Worm (Caenorhabditis elegans) whole organism, late embryonic: Measurements from ENCODE around the gene dpr-1.

ENCODE experiments used
- F13H6.1 ChIP-seq: sonication (generic microtip); optimal IDR thresholded peaks from 2 replicates; lab custom pipeline; 2016; ENCODE audit warnings: missing genetic modification characterization, missing compliant biosample characterization
- K02D7.2 ChIP-seq: sonication (generic microtip); optimal IDR thresholded peaks from 2 replicates; lab custom pipeline; 2017; ENCODE audit warnings: mild to moderate bottlenecking, missing genetic modification characterization, missing compliant biosample characterization
- T23F11.4 ChIP-seq: fragments of 200-800 bp; sonication (Bioruptor generic); optimal IDR thresholded peaks from 2 replicates; lab custom pipeline; 2018; ENCODE audit warnings: mild to moderate bottlenecking, missing genetic modification characterization, missing compliant biosample characterization
- Y22D7AL.16 ChIP-seq: sonication (generic microtip); optimal IDR thresholded peaks from 2 replicates; lab custom pipeline; 2016; ENCODE audit warnings: missing genetic modification characterization, missing compliant biosample characterization
- ahr-1 ChIP-seq: sonication (generic microtip); optimal IDR thresholded peaks from 2 replicates; lab custom pipeline; 2016; ENCODE audit warnings: missing genetic modification characterization, missing compliant biosample characterization
- ceh-2 ChIP-seq: sonication (generic microtip); optimal IDR thresholded peaks from 2 replicates; lab custom pipeline; 2016; ENCODE audit warnings: missing genotype, missing genetic modification characterization, missing compliant biosample characterization
- ceh-22 ChIP-seq: sonication (generic microtip); optimal IDR thresholded peaks from 2 replicates; lab custom pipeline; 2017; ENCODE audit warnings: missing biosample characterization, missing genetic modification characterization
- ceh-30 ChIP-seq: fragments of 150-350 bp; optimal IDR thresholded peaks from 2 replicates; lab custom pipeline; 2014; ENCODE audit warnings: missing biosample characterization, missing genetic modification characterization
- ceh-34 ChIP-seq: sonication (generic microtip); optimal IDR thresholded peaks from 2 replicates; lab custom pipeline; 2016; ENCODE audit warnings: mild to moderate bottlenecking, missing genetic modification characterization, missing compliant biosample characterization
- ceh-48 ChIP-seq: sonication (generic microtip); optimal IDR thresholded peaks from 2 replicates; lab custom pipeline; 2016; ENCODE audit warnings: missing genetic modification characterization, inconsistent platforms, missing compliant biosample characterization
- dve-1 ChIP-seq: sonication (generic microtip); optimal IDR thresholded peaks from 2 replicates; lab custom pipeline; 2017; ENCODE audit warnings: antibody characterized with exemption, mild to moderate bottlenecking, missing genetic modification characterization, missing compliant biosample characterization
- elt-2 ChIP-seq: sonication (generic microtip); optimal IDR thresholded peaks from 2 replicates; lab custom pipeline; 2016; ENCODE audit warnings: missing genetic modification reagents, missing genetic modification characterization, missing compliant biosample characterization
- elt-4 ChIP-seq: sonication (generic microtip); optimal IDR thresholded peaks from 2 replicates; lab custom pipeline; 2016; ENCODE audit warnings: missing genetic modification characterization, missing compliant biosample characterization
- fax-1 ChIP-seq: sonication (generic microtip); optimal IDR thresholded peaks from 2 replicates; lab custom pipeline; 2016; ENCODE audit warnings: missing genotype, missing genetic modification characterization, missing compliant biosample characterization
- hlh-6 ChIP-seq: sonication (generic microtip); optimal IDR thresholded peaks from 2 replicates; lab custom pipeline; 2016; ENCODE audit warnings: missing genotype, missing genetic modification characterization, missing compliant biosample characterization
- hlh-8 ChIP-seq: sonication (generic microtip); optimal IDR thresholded peaks from 2 replicates; lab custom pipeline; 2016; ENCODE audit warnings: missing genotype, missing genetic modification characterization, missing compliant biosample characterization
- lin-11 ChIP-seq: fragments of 200-800 bp; sonication (Bioruptor generic); optimal IDR thresholded peaks from 2 replicates; lab custom pipeline; 2018; ENCODE audit warnings: mild to moderate bottlenecking, missing genetic modification characterization, missing compliant biosample characterization
- madf-2 ChIP-seq: sonication (generic microtip); optimal IDR thresholded peaks from 2 replicates; lab custom pipeline; 2017; ENCODE audit warnings: missing genetic modification characterization, missing compliant biosample characterization
- nfya-1 ChIP-seq: sonication (generic microtip); optimal IDR thresholded peaks from 2 replicates; lab custom pipeline; 2017; ENCODE audit warnings: missing genetic modification characterization, mild to moderate bottlenecking, missing compliant biosample characterization, antibody characterized with exemption, moderate library complexity
- nhr-11 ChIP-seq: fragments of 150-350 bp; optimal IDR thresholded peaks from 2 replicates; lab custom pipeline; 2014; ENCODE audit warnings: missing biosample characterization, missing genetic modification characterization
- pag-3 ChIP-seq: sonication (generic microtip); optimal IDR thresholded peaks from 2 replicates; lab custom pipeline; 2016; ENCODE audit warnings: missing compliant biosample characterization, missing genetic modification characterization, borderline replicate concordance
- ref-2 ChIP-seq: sonication (generic microtip); optimal IDR thresholded peaks from 2 replicates; lab custom pipeline; 2016; ENCODE audit warnings: missing genetic modification characterization, missing compliant biosample characterization
- rnt-1 ChIP-seq: sonication (generic microtip); optimal IDR thresholded peaks from 2 replicates; lab custom pipeline; 2016; ENCODE audit warnings: missing genetic modification characterization, missing compliant biosample characterization
- sox-2 ChIP-seq: fragments of 200-800 bp; sonication (Bioruptor generic); IDR thresholded peaks from 2 replicates; pipeline ENCODE4 v1.3.6; 2022; ENCODE audit warnings: missing genetic modification reagents, missing genetic modification characterization, missing compliant biosample characterization
- sox-4 ChIP-seq: sonication (generic microtip); optimal IDR thresholded peaks from 2 replicates; lab custom pipeline; 2017; ENCODE audit warnings: mild to moderate bottlenecking, missing genetic modification characterization, inconsistent platforms, missing compliant biosample characterization
- syd-9 ChIP-seq: sonication (generic microtip); optimal IDR thresholded peaks from 2 replicates; lab custom pipeline; 2016; ENCODE audit warnings: mild to moderate bottlenecking, missing genetic modification characterization, moderate library complexity, missing compliant biosample characterization
- ttx-3 ChIP-seq: sonication (generic microtip); optimal IDR thresholded peaks from 2 replicates; lab custom pipeline; 2016; ENCODE audit warnings: missing genetic modification reagents, missing genetic modification characterization, missing compliant biosample characterization
- unc-86 ChIP-seq: sonication (generic microtip); optimal IDR thresholded peaks from 2 replicates; lab custom pipeline; 2016; ENCODE audit warnings: missing genetic modification characterization, missing compliant biosample characterization

dpr-1 gene

ce11 chrV:13891489-13891888, 50.5 kb downstream of the dpr-1 start:
- no peak for TF ChIP-seq fax-1 (tag; lab: Kevin White, UChicago)
- TF ChIP-seq ceh-34 (tag; lab: Kevin White, UChicago), result no peak
- TF ChIP-seq dve-1, result no peak
- TF ChIP-seq ceh-48 (tag; lab: Kevin White, UChicago), result no peak
- TF ChIP-seq elt-4, result no peak
- TF ChIP-seq ttx-3 (tag; lab: Kevin White, UChicago), result no peak
- no peak for TF ChIP-seq elt-2
- TF ChIP-seq lin-11 (tag; lab: Kevin White, UChicago), result no peak
- no peak for TF ChIP-seq ceh-2 (tag; lab: Kevin White, UChicago)
- no peak for TF ChIP-seq ceh-30
- no peak for TF ChIP-seq hlh-6 (tag; lab: Kevin White, UChicago)
- no peak for TF ChIP-seq ceh-22 (tag; lab: Kevin White, UChicago)
- TF ChIP-seq pag-3 (tag; lab: Kevin White, UChicago), result no peak
- no peak for TF ChIP-seq ref-2
- no peak for TF ChIP-seq Y22D7AL.16
- no peak for TF ChIP-seq rnt-1 (tag; lab: Kevin White, UChicago)
- TF ChIP-seq nhr-11, result no peak
- no peak for TF ChIP-seq syd-9 (tag; lab: Kevin White, UChicago)
- no peak for TF ChIP-seq ahr-1 (tag; lab: Kevin White, UChicago)
- no peak for TF ChIP-seq hlh-8 (tag; lab: Kevin White, UChicago)

DNA sequence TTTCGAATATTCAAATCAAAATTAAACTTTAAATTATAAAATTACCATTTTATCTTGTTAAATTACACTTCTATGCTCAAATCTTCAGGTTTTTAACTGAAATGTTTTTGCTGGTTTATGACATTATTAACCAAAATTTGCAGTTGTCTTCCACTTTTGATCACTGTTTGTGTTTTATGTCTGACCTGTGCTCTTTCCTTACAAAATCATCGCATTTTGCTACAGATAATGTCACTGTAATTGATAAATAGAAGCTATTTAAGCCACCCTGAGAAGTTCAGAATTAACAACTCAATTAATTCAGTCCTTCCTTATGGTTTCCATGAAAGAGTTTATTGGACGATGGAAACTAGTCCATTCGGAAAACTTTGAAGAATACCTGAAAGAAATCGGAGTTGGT, 51.5 kb downstream of the dpr-1 start, which contains the start of gene lbp-8:
Gene lbp-8, plus strand, starts transcription at position 301 of the 400 bp plus-strand sequence.
- TF ChIP-seq sox-2 (GFP tag; lab: Robert Waterston, UW), result no peak
- no peak for TF ChIP-seq sox-4 (tag; lab: Kevin White, UChicago)
- no peak for TF ChIP-seq F13H6.1 (tag; lab: Kevin White, UChicago)
- TF ChIP-seq hlh-6 (tag; lab: Kevin White, UChicago), result no peak
- no peak for TF ChIP-seq nfya-1
- TF ChIP-seq madf-2, result no peak
- no peak for TF ChIP-seq K02D7.2 (tag; lab: Kevin White, UChicago)
- no peak for TF ChIP-seq hlh-8 (tag; lab: Kevin White, UChicago)
- no peak for TF ChIP-seq unc-86 (tag; lab: Kevin White, UChicago)
- no peak for TF ChIP-seq T23F11.4 (GFP tag; lab: Kevin White, UChicago)
